Worm (Caenorhabditis elegans) whole organism, L3 larva: Measurements from ENCODE around the gene nhr-16.

Experiments
- ZK546.5 ChIP-seq: sonication (generic microtip); optimal IDR thresholded peaks from 2 replicates; lab custom pipeline; 2017; ENCODE audit warnings: missing biosample characterization, missing genetic modification characterization
- fos-1 ChIP-seq: fragments of 150-350 bp; optimal IDR thresholded peaks from 2 replicates; lab custom pipeline; 2014; ENCODE audit warnings: missing biosample characterization, missing genetic modification characterization
- lin-39 ChIP-seq: fragments of 150-350 bp; optimal IDR thresholded peaks from 2 replicates; lab custom pipeline; 2018; ENCODE audit warnings: missing biosample characterization, missing genetic modification reagents, missing genetic modification characterization
- mml-1 ChIP-seq: fragments of 150-350 bp; sonication (generic microtip); optimal IDR thresholded peaks from 3 replicates; lab custom pipeline; 2014; ENCODE audit warnings: missing biosample characterization, missing genetic modification characterization
- pqm-1 ChIP-seq: fragments of 150-350 bp; optimal IDR thresholded peaks from 2 replicates; lab custom pipeline; 2017; ENCODE audit warnings: missing biosample characterization, missing genetic modification characterization, inconsistent platforms
- unc-39 ChIP-seq: sonication (generic microtip); optimal IDR thresholded peaks from 4 replicates; lab custom pipeline; 2017; ENCODE audit warnings: missing biosample characterization, missing genetic modification characterization
- ztf-4 ChIP-seq: fragments of 150-350 bp; optimal IDR thresholded peaks from 2 replicates; lab custom pipeline; 2014; ENCODE audit warnings: missing biosample characterization, missing genetic modification characterization

ce11 chrII:4456024-4456423 lies 17.4 kb downstream of the nhr-16 start:
- TF ChIP-seq lin-39, result peak; percentile 70
- no peak for TF ChIP-seq pqm-1 (tag; lab: Kevin White, UChicago)
- TF ChIP-seq ztf-4 (tag; lab: Kevin White, UChicago), result no peak
- no peak for TF ChIP-seq mml-1
- no peak for TF ChIP-seq ZK546.5 (tag; lab: Kevin White, UChicago)
- no peak for TF ChIP-seq fos-1 (tag; lab: Kevin White, UChicago)
- no peak for TF ChIP-seq unc-39
